Worm (Caenorhabditis elegans) whole organism, L4 larva: ENCODE data around the gene cdr-3.

Experiments used
- D1046.2 ChIP-seq: fragments of 200-800 bp; sonication (Bioruptor generic); IDR thresholded peaks from 2 replicates; pipeline ENCODE4 v1.3.6; 2022; ENCODE audit warnings: missing genetic modification characterization, missing compliant biosample characterization
- F49E8.2 ChIP-seq: sonication (generic microtip); optimal IDR thresholded peaks from 2 replicates; lab custom pipeline; 2016; ENCODE audit warnings: missing compliant biosample characterization, mild to moderate bottlenecking, missing genetic modification characterization, borderline replicate concordance
- T26A8.4 ChIP-seq: fragments of 200-800 bp; sonication (Bioruptor generic); IDR thresholded peaks from 2 replicates; pipeline ENCODE4 v1.3.6; 2022; ENCODE audit warnings: missing genetic modification characterization, missing compliant biosample characterization
- ZK337.2 ChIP-seq: fragments of 200-800 bp; sonication (Bioruptor generic); IDR thresholded peaks from 2 replicates; pipeline ENCODE4 v1.3.6; 2022; ENCODE audit warnings: missing genetic modification reagents, missing genetic modification characterization, missing compliant biosample characterization
- aha-1 ChIP-seq: fragments of 150-350 bp; peaks from one replicate; lab custom pipeline; 2014; ENCODE audit warnings: missing biosample characterization, missing genetic modification characterization
- ama-1 ChIP-seq: fragments of 150-350 bp; optimal IDR thresholded peaks from 2 replicates; lab custom pipeline; 2014; ENCODE audit warnings: inconsistent platforms, mixed read lengths
- arid-1 ChIP-seq: fragments of 200-800 bp; sonication (Bioruptor generic); conservative IDR thresholded peaks from 2 replicates; pipeline ENCODE4 v1.3.6; 2022; ENCODE audit warnings: missing genetic modification reagents, missing genetic modification characterization, missing compliant biosample characterization
- ceh-20 ChIP-seq: fragments of 200-800 bp; sonication (Bioruptor generic); IDR thresholded peaks from 2 replicates; pipeline ENCODE4 v1.3.6; 2022; ENCODE audit warnings: missing genetic modification reagents, missing genetic modification characterization, missing compliant biosample characterization
- ceh-44 ChIP-seq: fragments of 200-800 bp; sonication (Bioruptor generic); IDR thresholded peaks from 2 replicates; pipeline ENCODE4 v1.3.6; 2022; ENCODE audit warnings: missing genetic modification reagents, missing genetic modification characterization, missing compliant biosample characterization
- cey-2 ChIP-seq: sonication (generic microtip); optimal IDR thresholded peaks from 3 replicates; lab custom pipeline; 2017; ENCODE audit warnings: missing genetic modification characterization, mild to moderate bottlenecking, missing compliant biosample characterization, antibody characterized with exemption, borderline replicate concordance; ENCODE audit not compliant: insufficient read depth
- ctbp-1 ChIP-seq: fragments of 200-800 bp; sonication (Bioruptor generic); IDR thresholded peaks from 2 replicates; pipeline ENCODE4 v1.3.6; 2022; ENCODE audit warnings: missing genetic modification reagents, missing genetic modification characterization, missing compliant biosample characterization
- daf-12 ChIP-seq: fragments of 150-350 bp; optimal IDR thresholded peaks from 2 replicates; lab custom pipeline; 2014; ENCODE audit warnings: missing biosample characterization, missing genetic modification reagents, missing genetic modification characterization
- daf-19 ChIP-seq: fragments of 200-800 bp; sonication (Bioruptor generic); conservative IDR thresholded peaks from 2 replicates; pipeline ENCODE4 v1.3.6; 2022; ENCODE audit warnings: missing genetic modification characterization, missing compliant biosample characterization
- dmd-6 ChIP-seq: fragments of 200-800 bp; sonication (Bioruptor generic); IDR thresholded peaks from 2 replicates; pipeline ENCODE4 v1.3.6; 2022; ENCODE audit warnings: missing genetic modification reagents, missing genetic modification characterization, missing compliant biosample characterization
- dmd-8 ChIP-seq: fragments of 200-800 bp; sonication (Bioruptor generic); IDR thresholded peaks from 2 replicates; pipeline ENCODE4 v1.3.6; 2022; ENCODE audit warnings: missing genetic modification characterization, missing compliant biosample characterization
- egl-43 ChIP-seq: fragments of 200-800 bp; sonication (Bioruptor generic); IDR thresholded peaks from 2 replicates; pipeline ENCODE4 v1.3.6; 2022; ENCODE audit warnings: missing genetic modification reagents, missing genetic modification characterization, missing compliant biosample characterization
- fos-1 ChIP-seq: fragments of 150-350 bp; optimal IDR thresholded peaks from 2 replicates; lab custom pipeline; 2014; ENCODE audit warnings: missing biosample characterization, missing genetic modification characterization
- hif-1 ChIP-seq, 2 experiments: sonication (generic microtip); optimal IDR thresholded peaks; 2 replicates each; lab custom pipeline; 2016 to 2017; ENCODE audit warnings: missing compliant biosample characterization in 2 of 2, missing genetic modification characterization in 2 of 2, missing genetic modification reagents in 2 of 2, missing genotype in 2 of 2, mild to moderate bottlenecking in 1 of 2
- hlh-30 ChIP-seq: sonication (generic microtip); optimal IDR thresholded peaks from 2 replicates; lab custom pipeline; 2017; ENCODE audit warnings: antibody characterized with exemption, mild to moderate bottlenecking, missing genetic modification characterization, missing compliant biosample characterization; ENCODE audit not compliant: insufficient read depth
- lin-1 ChIP-seq: fragments of 200-800 bp; sonication (Bioruptor generic); IDR thresholded peaks from 2 replicates; pipeline ENCODE4 v1.3.6; 2022; ENCODE audit warnings: missing genetic modification reagents, missing genetic modification characterization, missing compliant biosample characterization
- lin-29 ChIP-seq: fragments of 200-800 bp; sonication (Bioruptor generic); IDR thresholded peaks from 2 replicates; pipeline ENCODE4 v1.3.6; 2022; ENCODE audit warnings: missing genetic modification reagents, missing genetic modification characterization, missing compliant biosample characterization
- lin-38 ChIP-seq: fragments of 200-800 bp; sonication (Bioruptor generic); IDR thresholded peaks from 2 replicates; pipeline ENCODE4 v1.3.6; 2022; ENCODE audit warnings: missing genetic modification reagents, missing genetic modification characterization, missing compliant biosample characterization
- lin-39 ChIP-seq: fragments of 150-350 bp; optimal IDR thresholded peaks from 2 replicates; lab custom pipeline; 2014; ENCODE audit warnings: missing biosample characterization, missing genetic modification reagents, missing genetic modification characterization
- mep-1 ChIP-seq: fragments of 150-350 bp; sonication (generic microtip); optimal IDR thresholded peaks from 3 replicates; lab custom pipeline; 2014; ENCODE audit warnings: missing biosample characterization, missing genetic modification characterization
- mxl-3 ChIP-seq: fragments of 200-800 bp; sonication (Bioruptor generic); optimal IDR thresholded peaks from 2 replicates; lab custom pipeline; 2018; ENCODE audit warnings: mild to moderate bottlenecking, missing genetic modification characterization, missing compliant biosample characterization
- nhr-11 ChIP-seq: fragments of 150-350 bp; optimal IDR thresholded peaks from 2 replicates; lab custom pipeline; 2014; ENCODE audit warnings: missing biosample characterization, missing genetic modification characterization
- nhr-25 ChIP-seq: sonication (generic microtip); optimal IDR thresholded peaks from 2 replicates; lab custom pipeline; 2017; ENCODE audit warnings: missing genetic modification characterization, mild to moderate bottlenecking, missing compliant biosample characterization, antibody characterized with exemption, moderate library complexity, borderline replicate concordance; ENCODE audit not compliant: insufficient read depth
- nhr-28 ChIP-seq: fragments of 150-350 bp; optimal IDR thresholded peaks from 2 replicates; lab custom pipeline; 2014; ENCODE audit warnings: missing biosample characterization, missing genetic modification characterization
- nhr-48 ChIP-seq: sonication (generic microtip); optimal IDR thresholded peaks from 2 replicates; lab custom pipeline; 2016; ENCODE audit warnings: mild to moderate bottlenecking, missing genetic modification characterization, missing compliant biosample characterization
- nhr-77 ChIP-seq: fragments of 150-350 bp; optimal IDR thresholded peaks from 2 replicates; lab custom pipeline; 2014; ENCODE audit warnings: missing biosample characterization, missing genetic modification characterization
- php-3 ChIP-seq: fragments of 200-800 bp; sonication (Bioruptor generic); IDR thresholded peaks from 2 replicates; pipeline ENCODE4 v1.3.6; 2022; ENCODE audit warnings: missing genetic modification reagents, missing genetic modification characterization, missing compliant biosample characterization
- pqm-1 ChIP-seq: sonication (generic microtip); optimal IDR thresholded peaks from 2 replicates; lab custom pipeline; 2017; ENCODE audit warnings: missing biosample characterization, missing genetic modification characterization
- sdz-12 ChIP-seq: fragments of 200-800 bp; sonication (Bioruptor generic); optimal IDR thresholded peaks from 2 replicates; lab custom pipeline; 2018; ENCODE audit warnings: mild to moderate bottlenecking, missing genetic modification characterization, missing compliant biosample characterization
- snpc-1.2 ChIP-seq: fragments of 200-800 bp; sonication (Bioruptor generic); IDR thresholded peaks from 2 replicates; pipeline ENCODE4 v1.3.6; 2022; ENCODE audit warnings: missing genetic modification reagents, missing genetic modification characterization, missing compliant biosample characterization
- snpc-4 ChIP-seq: fragments of 150-350 bp; optimal IDR thresholded peaks from 2 replicates; lab custom pipeline; 2014; ENCODE audit warnings: missing biosample characterization, missing genetic modification characterization
- spr-3 ChIP-seq: fragments of 200-800 bp; sonication (Bioruptor generic); optimal IDR thresholded peaks from 2 replicates; lab custom pipeline; 2018; ENCODE audit warnings: mild to moderate bottlenecking, missing genetic modification characterization, missing compliant biosample characterization
- tag-97 ChIP-seq: fragments of 200-800 bp; sonication (Bioruptor generic); IDR thresholded peaks from 2 replicates; pipeline ENCODE4 v1.3.6; 2022; ENCODE audit warnings: missing genetic modification characterization, missing compliant biosample characterization
- unc-130 ChIP-seq: sonication (generic microtip); optimal IDR thresholded peaks from 2 replicates; lab custom pipeline; 2016; ENCODE audit warnings: missing genetic modification reagents, missing genetic modification characterization, missing compliant biosample characterization
- unc-62 ChIP-seq, 3 experiments: fragments of 150-350 bp in 1 of 3; sonication (generic microtip); optimal IDR thresholded peaks in 2 of 3; peaks in 1 of 3; 1 replicate in 1 of 3; 2 replicates in 2 of 3; lab custom pipeline; 2014 to 2017; ENCODE audit warnings: missing biosample characterization in 3 of 3, missing genetic modification characterization in 3 of 3, missing genetic modification reagents in 3 of 3, missing genotype in 1 of 3
- vab-7 ChIP-seq: fragments of 200-800 bp; sonication (Bioruptor generic); IDR thresholded peaks from 2 replicates; pipeline ENCODE4 v1.3.6; 2022; ENCODE audit warnings: missing genetic modification reagents, missing genetic modification characterization, missing compliant biosample characterization
- zfp-2 ChIP-seq: sonication (generic microtip); optimal IDR thresholded peaks from 2 replicates; lab custom pipeline; 2016; ENCODE audit warnings: mild to moderate bottlenecking, missing genetic modification characterization, missing compliant biosample characterization
- ztf-7 ChIP-seq: fragments of 150-350 bp; optimal IDR thresholded peaks from 2 replicates; lab custom pipeline; 2014; ENCODE audit warnings: missing biosample characterization, missing genetic modification characterization

The cdr-3 gene

DNA sequence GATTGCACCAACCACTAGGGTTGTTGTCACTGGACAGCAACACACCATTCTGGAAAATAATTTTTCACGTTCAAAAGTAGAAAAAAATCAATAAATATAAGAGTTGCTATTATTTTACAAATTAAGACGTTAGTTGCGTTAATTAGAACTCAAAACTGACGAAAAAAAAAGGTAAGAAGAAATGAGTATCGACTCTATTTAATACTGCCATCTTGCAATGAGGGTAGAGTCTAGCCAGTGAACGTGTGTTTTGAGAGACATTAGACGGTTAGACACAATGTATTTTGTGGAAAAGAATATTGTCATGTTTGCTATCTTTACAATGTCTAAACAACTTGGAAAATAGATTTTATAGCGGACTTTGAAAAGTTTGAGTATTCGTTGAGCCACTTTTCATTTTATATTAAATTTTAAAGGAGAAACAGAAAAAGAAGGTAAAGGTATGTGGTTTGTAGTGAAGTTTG lies 3.5 kb downstream of the cdr-3 start, which contains the start of gene cdr-6 (continued):
- TF ChIP-seq ceh-44 (no peak), arid-1 (no peak), ama-1 (lab: Kevin White, UChicago) (no peak), lin-38 (GFP tag; lab: Robert Waterston, UW) (no peak)

DNA sequence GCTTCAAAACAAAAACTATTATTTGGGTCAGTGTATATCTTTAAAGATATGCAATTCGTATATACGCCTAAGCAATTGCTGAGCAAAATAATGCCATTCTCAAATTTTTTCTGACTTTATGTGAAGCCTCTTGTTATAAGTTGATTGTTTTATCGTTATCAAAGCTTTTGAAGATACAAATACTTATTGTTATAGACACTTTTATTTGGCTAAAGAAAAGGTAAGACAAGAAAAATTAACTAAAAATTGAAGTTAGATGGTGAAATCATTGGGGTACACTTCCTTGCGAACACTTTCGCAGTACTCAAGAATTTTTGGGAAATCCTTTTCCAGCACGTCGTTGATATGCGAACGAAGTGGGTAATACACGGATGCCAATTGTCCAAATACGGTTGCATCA lies 4.9 kb downstream of the cdr-3 start:
- peak in 1 of 2 experiments; percentile 80 for TF ChIP-seq unc-62 (GFP tag; optimal IDR thresholded peaks at IDR 0.05 in 1 of 2; lab: Kevin White, UChicago)
- TF ChIP-seq unc-62 (tag; optimal IDR thresholded peaks at IDR 0.05; lab: Kevin White, UChicago) = no peak
- TF ChIP-seq T26A8.4 (GFP tag; lab: Robert Waterston, UW) = no peak

DNA sequence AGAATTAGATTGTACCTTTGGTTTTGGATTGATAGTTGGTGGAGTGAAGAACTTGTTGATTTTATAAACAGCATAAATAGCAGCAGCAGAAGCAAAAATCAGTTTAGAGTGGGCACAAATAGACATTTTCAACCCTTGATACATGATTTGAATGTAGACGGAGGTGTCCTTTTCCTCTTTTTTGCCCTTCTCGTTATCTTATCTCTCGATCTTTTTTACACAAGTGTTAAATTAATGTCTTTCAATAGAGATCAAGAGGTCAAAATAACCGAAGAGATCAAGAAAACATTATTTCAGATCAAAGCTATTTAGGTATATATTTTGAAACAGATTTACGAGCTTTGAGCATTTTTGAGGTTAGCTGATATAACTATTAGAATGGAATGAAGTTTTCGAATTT lies 5.3 kb downstream of the cdr-3 start, which contains the start of gene cdr-7:
cdr-7 (minus strand) TSS at position 205 of the 400 bp plus-strand sequence.
- no peak for TF ChIP-seq D1046.2 (GFP tag; lab: Robert Waterston, UW)
- TF ChIP-seq nhr-28 (tag; lab: Kevin White, UChicago) = peak; percentile 13
- TF ChIP-seq unc-62 (GFP tag; optimal IDR thresholded peaks at IDR 0.05 in 1 of 2; lab: Kevin White, UChicago) = no peak
- no peak for TF ChIP-seq unc-62 (tag; optimal IDR thresholded peaks at IDR 0.05; lab: Kevin White, UChicago)
- no peak for TF ChIP-seq vab-7 (GFP tag; lab: Robert Waterston, UW)
- TF ChIP-seq ceh-20 (GFP tag; lab: Robert Waterston, UW) = no peak
- no peak for TF ChIP-seq php-3 (GFP tag; lab: Robert Waterston, UW)
- no peak for TF ChIP-seq unc-130 (GFP tag; lab: Kevin White, UChicago)
- TF ChIP-seq, all 104 proteins: peak for 1

DNA sequence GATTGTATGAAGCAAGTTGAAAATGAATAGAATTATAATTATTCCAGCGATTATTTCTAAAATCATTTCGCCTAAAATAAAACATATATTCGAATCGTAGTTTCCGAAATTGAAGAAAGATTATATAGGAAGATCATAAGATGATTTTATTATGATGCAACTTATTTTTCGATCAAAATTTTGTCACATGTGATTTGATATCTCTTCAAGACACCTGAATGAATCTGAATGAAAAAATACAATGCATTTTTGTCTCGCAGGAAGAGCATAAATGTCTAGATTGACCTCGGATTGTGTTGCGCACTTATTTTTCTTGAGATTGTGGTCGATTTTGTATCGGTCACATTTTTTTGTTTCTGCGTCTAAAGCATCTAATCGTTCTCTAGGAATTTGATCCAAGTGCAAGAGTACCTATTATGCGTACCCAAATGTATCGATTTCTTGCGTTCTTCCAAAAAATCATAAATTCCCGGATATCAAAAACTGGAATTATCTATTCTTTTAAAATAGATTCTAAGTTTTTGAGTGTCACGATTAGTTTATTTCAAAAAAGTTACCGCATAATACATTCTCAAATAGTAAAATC lies 6.7 kb downstream of the cdr-3 start, which contains the start of gene hrg-2:
hrg-2 (minus strand) TSS at position 98 of the 586 bp plus-strand sequence.
- TF ChIP-seq lin-29 (GFP tag; lab: Robert Waterston, UW) (no peak), hif-1 (tag; optimal IDR thresholded peaks at IDR 0.05; lab: Kevin White, UChicago) (no peak), nhr-11 (no peak), sdz-12 (GFP tag; lab: Kevin White, UChicago) (no peak), daf-19 (no peak), snpc-4 (tag; lab: Kevin White, UChicago) (no peak), dmd-8 (GFP tag; lab: Robert Waterston, UW) (no peak), cey-2 (tag; lab: Kevin White, UChicago) (no peak), lin-38 (GFP tag; lab: Robert Waterston, UW) (no peak), nhr-28 (tag; lab: Kevin White, UChicago) (peak; percentile 14), zfp-2 (tag; lab: Kevin White, UChicago) (no peak), tag-97 (GFP tag; lab: Robert Waterston, UW) (no peak), ceh-44 (no peak), spr-3 (no peak), F49E8.2 (tag; lab: Kevin White, UChicago) (no peak), mep-1 (peak; percentile 2), nhr-77 (tag; lab: Kevin White, UChicago) (no peak), unc-62 (GFP tag; optimal IDR thresholded peaks at IDR 0.05 in 1 of 2; lab: Kevin White, UChicago) (no peak), unc-62 (tag; optimal IDR thresholded peaks at IDR 0.05; lab: Kevin White, UChicago) (no peak), egl-43 (GFP tag; lab: Robert Waterston, UW) (no peak), pqm-1 (tag; lab: Kevin White, UChicago) (no peak), fos-1 (tag; lab: Kevin White, UChicago) (no peak), T26A8.4 (GFP tag; lab: Robert Waterston, UW) (no peak), D1046.2 (GFP tag; lab: Robert Waterston, UW) (no peak), hlh-30 (tag; lab: Kevin White, UChicago) (peak; percentile 40), ama-1 (lab: Kevin White, UChicago) (no peak), nhr-48 (tag; lab: Kevin White, UChicago) (peak; percentile 64), snpc-1.2 (GFP tag; lab: Robert Waterston, UW) (no peak), aha-1 (peak; percentile 31), dmd-6 (GFP tag; lab: Robert Waterston, UW) (no peak), ctbp-1 (no peak), ztf-7 (peak; percentile 93), nhr-25 (tag; lab: Kevin White, UChicago) (no peak), ZK337.2 (no peak), lin-39 (tag; lab: Kevin White, UChicago) (no peak), mxl-3 (GFP tag; lab: Kevin White, UChicago) (no peak), daf-12 (tag; lab: Kevin White, UChicago) (no peak), lin-1 (no peak)
